Fruit fly (Drosophila melanogaster): ENCODE data around the gene CG14050.

The CG14050 gene

dm6 chrX:2294474-2295434, 31.3 kb downstream of the CG14050 start:
- TF ChIP-seq N (GFP tag; optimal IDR thresholded peaks at IDR 0.05) = no peak
- no peak for TF ChIP-seq Sp1 (GFP tag; optimal IDR thresholded peaks at IDR 0.05)
- peak; percentile 56 for TF ChIP-seq rgr (GFP tag; optimal IDR thresholded peaks at IDR 0.05)
- peak; percentile 30 for TF ChIP-seq Hnf4 (GFP tag; optimal IDR thresholded peaks at IDR 0.05)
- TF ChIP-seq ey (GFP tag; optimal IDR thresholded peaks at IDR 0.05) = peak; percentile 58
- peak; percentile 38 for TF ChIP-seq HLH106 (tag; optimal IDR thresholded peaks at IDR 0.05)
- TF ChIP-seq woc (GFP tag; optimal IDR thresholded peaks at IDR 0.05) = peak; percentile 24
- peak; percentile 54 for TF ChIP-seq Dfd (GFP tag; optimal IDR thresholded peaks at IDR 0.05)
- TF ChIP-seq Jra (GFP tag; optimal IDR thresholded peaks at IDR 0.05) = no peak
- TF ChIP-seq dmrt93B (GFP tag; optimal IDR thresholded peaks at IDR 0.05) = peak; percentile 23
- peak in 1 of 2 experiments; percentile 81 for TF ChIP-seq dl (GFP tag; optimal IDR thresholded peaks at IDR 0.05; ENCODE audit: insufficient read depth in 1 of 2, partially characterized antibody in 2 of 2)
- TF ChIP-seq Abd-B (GFP tag; optimal IDR thresholded peaks at IDR 0.05) = no peak
- TF ChIP-seq dsf (GFP tag; optimal IDR thresholded peaks at IDR 0.05; ENCODE audit: borderline replicate concordance) = no peak
- no peak for TF ChIP-seq CrebA (GFP tag; optimal IDR thresholded peaks at IDR 0.05; ENCODE audit: borderline replicate concordance)
- TF ChIP-seq br (GFP tag; optimal IDR thresholded peaks at IDR 0.05) = peak; percentile 56
- TF ChIP-seq fru (GFP tag; optimal IDR thresholded peaks at IDR 0.05) = peak; percentile 75
- TF ChIP-seq OdsH (GFP tag; optimal IDR thresholded peaks at IDR 0.05) = peak; percentile 20
- no peak for TF ChIP-seq Vsx2 (GFP tag; optimal IDR thresholded peaks at IDR 0.05; ENCODE audit: partially characterized antibody)
- peak; percentile 37 for TF ChIP-seq psq (GFP tag; optimal IDR thresholded peaks at IDR 0.05)
- no peak for TF ChIP-seq Rel (GFP tag; optimal IDR thresholded peaks at IDR 0.05)
- peak; percentile 97 for TF ChIP-seq Rel (tag; optimal IDR thresholded peaks at IDR 0.05)
- TF ChIP-seq h (GFP tag; optimal IDR thresholded peaks at IDR 0.05) = peak; percentile 72
- TF ChIP-seq brk (GFP tag; optimal IDR thresholded peaks at IDR 0.05) = no peak
- no peak for TF ChIP-seq tai (GFP tag; optimal IDR thresholded peaks at IDR 0.05)
- TF ChIP-seq Hr78 (GFP tag; optimal IDR thresholded peaks at IDR 0.05) = no peak
- no peak for TF ChIP-seq CG32264 (GFP tag; optimal IDR thresholded peaks at IDR 0.05)
- no peak for TF ChIP-seq CG9705 (GFP tag; optimal IDR thresholded peaks at IDR 0.05)
- peak in 1 of 2 experiments; percentile 82 for TF ChIP-seq foxo (GFP tag; optimal IDR thresholded peaks at IDR 0.05)
- peak; percentile 62 for TF ChIP-seq Dif (GFP tag; optimal IDR thresholded peaks at IDR 0.05; ENCODE audit: partially characterized antibody)
- peak; percentile 56 for TF ChIP-seq Hr83 (GFP tag; optimal IDR thresholded peaks at IDR 0.05; ENCODE audit: poor library complexity, severe bottlenecking)

dm6 chrX:2293294-2293988, 32.6 kb downstream of the CG14050 start, which contains the start of gene CG2865:
CG2865 (minus strand) TSS chrX:2293411.
- TF ChIP-seq rgr (GFP tag; optimal IDR thresholded peaks at IDR 0.05) (peak; percentile 93), dsf (GFP tag; optimal IDR thresholded peaks at IDR 0.05; ENCODE audit: borderline replicate concordance) (no peak), jim (GFP tag; optimal IDR thresholded peaks at IDR 0.05) (no peak), pan (optimal IDR thresholded peaks at IDR 0.05) (no peak), Dif (GFP tag; optimal IDR thresholded peaks at IDR 0.05; ENCODE audit: partially characterized antibody) (peak; percentile 86), foxo (GFP tag; optimal IDR thresholded peaks at IDR 0.05) (peak; percentile 67 to 96), tai (GFP tag; optimal IDR thresholded peaks at IDR 0.05) (peak; percentile 81), HLH106 (tag; optimal IDR thresholded peaks at IDR 0.05) (peak; percentile 98), h (GFP tag; optimal IDR thresholded peaks at IDR 0.05) (peak; percentile 96), CG32264 (GFP tag; optimal IDR thresholded peaks at IDR 0.05) (peak; percentile 84), fru (GFP tag; optimal IDR thresholded peaks at IDR 0.05) (peak; percentile 97), sv (GFP tag; optimal IDR thresholded peaks at IDR 0.05) (peak; percentile 94), OdsH (GFP tag; optimal IDR thresholded peaks at IDR 0.05) (peak; percentile 94), CG9705 (GFP tag; optimal IDR thresholded peaks at IDR 0.05) (peak; percentile 97), Jra (GFP tag; optimal IDR thresholded peaks at IDR 0.05) (peak; percentile 78), brk (GFP tag; optimal IDR thresholded peaks at IDR 0.05) (peak; percentile 68), Myc (optimal IDR thresholded peaks at IDR 0.05) (no peak), Abd-B (GFP tag; optimal IDR thresholded peaks at IDR 0.05) (no peak), ey (GFP tag; optimal IDR thresholded peaks at IDR 0.05) (peak; percentile 95), Rel (GFP tag; optimal IDR thresholded peaks at IDR 0.05) (peak; percentile 30), Rel (tag; optimal IDR thresholded peaks at IDR 0.05) (peak; percentile 90), GATAd (GFP tag; optimal IDR thresholded peaks at IDR 0.05) (peak; percentile 11), N (GFP tag; optimal IDR thresholded peaks at IDR 0.05) (no peak), usp (GFP tag; optimal IDR thresholded peaks at IDR 0.05) (no peak), dl (GFP tag; optimal IDR thresholded peaks at IDR 0.05; ENCODE audit: insufficient read depth in 1 of 2, partially characterized antibody in 2 of 2) (peak; percentile 67 to 85), dmrt93B (GFP tag; optimal IDR thresholded peaks at IDR 0.05) (peak; percentile 94), Hr78 (GFP tag; optimal IDR thresholded peaks at IDR 0.05) (no peak), Sp1 (GFP tag; optimal IDR thresholded peaks at IDR 0.05) (peak; percentile 98), psq (GFP tag; optimal IDR thresholded peaks at IDR 0.05) (peak; percentile 87), Hr83 (GFP tag; optimal IDR thresholded peaks at IDR 0.05; ENCODE audit: poor library complexity, severe bottlenecking) (peak; percentile 81), Hnf4 (GFP tag; optimal IDR thresholded peaks at IDR 0.05) (peak; percentile 82), Dfd (GFP tag; optimal IDR thresholded peaks at IDR 0.05) (no peak), CrebA (GFP tag; optimal IDR thresholded peaks at IDR 0.05; ENCODE audit: borderline replicate concordance) (no peak), woc (GFP tag; optimal IDR thresholded peaks at IDR 0.05) (peak; percentile 95), sage (GFP tag; optimal IDR thresholded peaks at IDR 0.05) (peak; percentile 76), br (GFP tag; optimal IDR thresholded peaks at IDR 0.05) (peak; percentile 95), Mio (GFP tag; optimal IDR thresholded peaks at IDR 0.05) (peak; percentile 25), Vsx2 (GFP tag; optimal IDR thresholded peaks at IDR 0.05; ENCODE audit: partially characterized antibody) (no peak), lola (GFP tag; optimal IDR thresholded peaks at IDR 0.05) (no peak)

Data from whole organism, wandering third instar larva.